Worm (Caenorhabditis elegans): Measurements from ENCODE around the gene F07C4.10.

F07C4.10 gene

ce11 chrV:7635469-7635868 is 4.2 kb downstream of the F07C4.10 start, which contains the start of gene srd-29:
Gene srd-29, plus strand, starts transcription at chrV:7635769.
- TF ChIP-seq pag-3 (tag; optimal IDR thresholded peaks at IDR 0.05; ENCODE audit: borderline replicate concordance, insufficient read depth) (no peak), fkh-8 (tag; optimal IDR thresholded peaks at IDR 0.05) (no peak), mep-1 (tag; optimal IDR thresholded peaks at IDR 0.05) (no peak), ets-5 (GFP tag; IDR thresholded peaks at IDR 0.05) (no peak), hlh-4 (tag; optimal IDR thresholded peaks at IDR 0.05) (no peak), unc-130 (tag; optimal IDR thresholded peaks at IDR 0.05) (no peak), nhr-85 (tag) (no peak), nhr-71 (tag; optimal IDR thresholded peaks at IDR 0.05) (no peak), alr-1 (tag; optimal IDR thresholded peaks at IDR 0.05; ENCODE audit: borderline replicate concordance) (no peak), snpc-4 (tag; optimal IDR thresholded peaks at IDR 0.05) (no peak), nhr-237 (tag; optimal IDR thresholded peaks at IDR 0.05) (no peak)

ce11 chrV:7634657-7635056 is 5.0 kb downstream of the F07C4.10 start, which contains the start of gene srd-31:
Gene srd-31, minus strand, starts transcription at chrV:7634757.
- TF ChIP-seq nhr-12 (tag; optimal IDR thresholded peaks at IDR 0.05) (no peak), Y116A8C.19 (tag; optimal IDR thresholded peaks at IDR 0.05; ENCODE audit: borderline replicate concordance) (no peak), lin-39 (tag; optimal IDR thresholded peaks at IDR 0.05) (no peak), ceh-88 (GFP tag; IDR thresholded peaks at IDR 0.05) (no peak), mef-2 (tag; optimal IDR thresholded peaks at IDR 0.05) (no peak), pqm-1 (tag; optimal IDR thresholded peaks at IDR 0.05) (no peak)

- no peak for TF ChIP-seq blmp-1 (tag; optimal IDR thresholded peaks at IDR 0.05)
- TF ChIP-seq ztf-11 (tag; optimal IDR thresholded peaks at IDR 0.05) = no peak
- no peak for TF ChIP-seq hlh-17 (GFP tag; optimal IDR thresholded peaks at IDR 0.05; ENCODE audit: borderline replicate concordance)
- TF ChIP-seq sup-37 (GFP tag; optimal IDR thresholded peaks at IDR 0.05) = no peak
- TF ChIP-seq fkh-4 (tag; optimal IDR thresholded peaks at IDR 0.05; ENCODE audit: borderline replicate concordance) = no peak
- no peak for TF ChIP-seq ceh-90 (tag; optimal IDR thresholded peaks at IDR 0.05)
- no peak for TF ChIP-seq ama-1 (optimal IDR thresholded peaks at IDR 0.05)
- TF ChIP-seq lin-39 (tag; optimal IDR thresholded peaks at IDR 0.05) = no peak
- no peak for TF ChIP-seq pag-3 (tag; optimal IDR thresholded peaks at IDR 0.05; ENCODE audit: borderline replicate concordance, insufficient read depth)
- TF ChIP-seq rnt-1 (tag; optimal IDR thresholded peaks at IDR 0.05) = no peak
- TF ChIP-seq nhr-71 (tag; optimal IDR thresholded peaks at IDR 0.05) = no peak
- no peak for TF ChIP-seq pqm-1 (tag; optimal IDR thresholded peaks at IDR 0.05)
- TF ChIP-seq nhr-47 (tag; optimal IDR thresholded peaks at IDR 0.05) = no peak
- TF ChIP-seq egl-27 (tag; optimal IDR thresholded peaks at IDR 0.05) = no peak
- TF ChIP-seq swsn-7 (tag; optimal IDR thresholded peaks at IDR 0.05) = no peak
- TF ChIP-seq hpl-2 (GFP tag; optimal IDR thresholded peaks at IDR 0.05) = no peak
- TF ChIP-seq aly-2 (tag; optimal IDR thresholded peaks at IDR 0.05) = no peak
- TF ChIP-seq lin-14 (GFP tag; optimal IDR thresholded peaks at IDR 0.05) = no peak
- no peak for TF ChIP-seq elt-3 (tag; optimal IDR thresholded peaks at IDR 0.05)
- TF ChIP-seq nhr-76 (tag; optimal IDR thresholded peaks at IDR 0.05) = no peak
Measured at ce11 chrV:7631732-7632131, 8.0 kb downstream of the F07C4.10 start, which contains the start of gene srd-25. Gene srd-25, plus strand, starts transcription at chrV:7632032.

- TF ChIP-seq nhr-20 (tag; optimal IDR thresholded peaks at IDR 0.05) = no peak
- TF ChIP-seq nhr-71 (tag; optimal IDR thresholded peaks at IDR 0.05) = no peak
- TF ChIP-seq F16B12.6 (tag; optimal IDR thresholded peaks at IDR 0.05) = no peak
- no peak for TF ChIP-seq dpl-1 (GFP tag; optimal IDR thresholded peaks at IDR 0.05)
- TF ChIP-seq fkh-10 (GFP tag; optimal IDR thresholded peaks at IDR 0.05) = no peak
- TF ChIP-seq snpc-4 (tag; optimal IDR thresholded peaks at IDR 0.05) = no peak
- TF ChIP-seq zag-1 (tag; optimal IDR thresholded peaks at IDR 0.05) = no peak
- no peak for TF ChIP-seq lin-14 (GFP tag; optimal IDR thresholded peaks at IDR 0.05)
- TF ChIP-seq blmp-1 (tag; optimal IDR thresholded peaks at IDR 0.05) = no peak
- no peak for TF ChIP-seq ztf-11 (tag; optimal IDR thresholded peaks at IDR 0.05)
- TF ChIP-seq elt-3 (tag; optimal IDR thresholded peaks at IDR 0.05) = no peak
- no peak for TF ChIP-seq sox-4 (tag; optimal IDR thresholded peaks at IDR 0.05)
- no peak for TF ChIP-seq ceh-63 (GFP tag; optimal IDR thresholded peaks at IDR 0.05)
- TF ChIP-seq ces-1 (GFP tag; optimal IDR thresholded peaks at IDR 0.05) = no peak
Measured at ce11 chrV:7629504-7629903, 10.2 kb downstream of the F07C4.10 start, which contains the start of gene srd-30. Gene srd-30, plus strand, starts transcription at chrV:7629804.
